Worm (Caenorhabditis elegans): ENCODE measurements around the gene nhr-179.

Gene nhr-179

ce11 chrV:1566776-1567175 lies 51.9 kb downstream of the nhr-179 start, which contains the start of gene cdc-25.2:
cdc-25.2 (plus strand) TSS chrV:1567076.
- TF ChIP-seq pag-3 (tag; optimal IDR thresholded peaks at IDR 0.05; ENCODE audit: borderline replicate concordance) (no peak), ama-1 (optimal IDR thresholded peaks at IDR 0.05) (no peak), dve-1 (tag; optimal IDR thresholded peaks at IDR 0.05) (no peak), ceh-6 (GFP tag; optimal IDR thresholded peaks at IDR 0.05) (no peak), ceh-34 (tag; optimal IDR thresholded peaks at IDR 0.05) (no peak), hlh-8 (tag; optimal IDR thresholded peaks at IDR 0.05) (no peak), ets-4 (tag; optimal IDR thresholded peaks at IDR 0.05) (no peak), K09A11.1 (tag; optimal IDR thresholded peaks at IDR 0.05; ENCODE audit: insufficient read depth) (no peak), dmd-4 (tag; optimal IDR thresholded peaks at IDR 0.05; ENCODE audit: borderline replicate concordance) (no peak)

Data from whole organism, late embryonic.